2 fruit fly cellular contexts compared by ENCODE assay signal in genomic region chr2L:11989210-11989609, dm6.
TF ChIP-seq lines count a peak whose summit lies in the region.

No protein-coding gene starts in this region.

TF ChIP-seq in Kc167, 6 proteins besides CTCF, POLR2A, EP300 and RAD21:
- TF ChIP-seq ttk (optimal IDR thresholded peaks at IDR 0.05; lab: Kevin White, UChicago) = peak; percentile 93
- TF ChIP-seq h (optimal IDR thresholded peaks at IDR 0.05; lab: Kevin White, UChicago) = no peak

TF ChIP-seq in whole organism, pupa, 21 proteins besides CTCF, POLR2A, EP300 and RAD21:
- TF ChIP-seq Pif1A (GFP tag; optimal IDR thresholded peaks at IDR 0.05; lab: Kevin White, UChicago) = no peak
- TF ChIP-seq CG14655 (GFP tag; optimal IDR thresholded peaks at IDR 0.05; lab: Kevin White, UChicago) = no peak
- TF ChIP-seq CG9948 (tag; optimal IDR thresholded peaks at IDR 0.05; lab: Kevin White, UChicago) = no peak
- TF ChIP-seq gl (tag; optimal IDR thresholded peaks at IDR 0.05; lab: Kevin White, UChicago) = no peak
- TF ChIP-seq fd96Ca (GFP tag; IDR thresholded peaks at IDR 0.05; lab: Robert Waterston, UW) = no peak
- no peak for TF ChIP-seq EcR (GFP tag; optimal IDR thresholded peaks at IDR 0.05; lab: Kevin White, UChicago)
- no peak for TF ChIP-seq CG10348 (GFP tag; IDR thresholded peaks at IDR 0.05; lab: Robert Waterston, UW)
- TF ChIP-seq CG4496 (GFP tag; IDR thresholded peaks at IDR 0.05; lab: Robert Waterston, UW) = 0 out of 3 replicates have a peak, but pooled peaks have one; percentile 12
- no peak for TF ChIP-seq CG8159 (tag; optimal IDR thresholded peaks at IDR 0.05; lab: Kevin White, UChicago)
